Fruit fly (Drosophila melanogaster) whole organism, embryonic: ENCODE measurements around the gene slpr.

Experiments used
- Aef1 ChIP-seq: fragments of 200-800 bp; sonication (Bioruptor generic); IDR thresholded peaks from 3 replicates; pipeline ENCODE4 v1.3.6; 2022; ENCODE audit warnings: missing biosample characterization, missing genetic modification characterization
- CG10366 ChIP-seq: fragments of 200-800 bp; sonication (Bioruptor generic); IDR thresholded peaks from 2 replicates; pipeline ENCODE4 v1.3.6; 2022; ENCODE audit warnings: missing biosample characterization, missing genetic modification characterization
- CG11504 ChIP-seq: fragments of 200-800 bp; sonication (Bioruptor generic); optimal IDR thresholded peaks from 3 replicates; lab custom pipeline; 2019; ENCODE audit warnings: missing biosample characterization, mild to moderate bottlenecking, missing genetic modification characterization, moderate library complexity
- CG11723 ChIP-seq: fragments of 200-800 bp; sonication (Bioruptor generic); optimal IDR thresholded peaks from 2 replicates; lab custom pipeline; 2017; ENCODE audit warnings: missing biosample characterization, mild to moderate bottlenecking, missing genetic modification characterization
- CG13296 ChIP-seq: fragments of 200-800 bp; sonication (Bioruptor generic); optimal IDR thresholded peaks from 3 replicates; lab custom pipeline; 2018; ENCODE audit warnings: missing biosample characterization, mild to moderate bottlenecking, missing genetic modification characterization
- CG15696 ChIP-seq: fragments of 200-800 bp; sonication (Bioruptor generic); optimal IDR thresholded peaks from 2 replicates; lab custom pipeline; 2019; ENCODE audit warnings: missing biosample characterization, mild to moderate bottlenecking, missing genetic modification characterization, moderate library complexity
- CG17359 ChIP-seq: fragments of 200-800 bp; sonication (Bioruptor generic); optimal IDR thresholded peaks from 3 replicates; lab custom pipeline; 2018; ENCODE audit warnings: missing biosample characterization, mild to moderate bottlenecking, missing genetic modification characterization, moderate library complexity
- CG1792 ChIP-seq: fragments of 200-800 bp; sonication (Bioruptor generic); optimal IDR thresholded peaks from 2 replicates; lab custom pipeline; 2016; ENCODE audit warnings: missing biosample characterization, missing genetic modification characterization
- CG18476 ChIP-seq: fragments of 200-800 bp; sonication (Bioruptor generic); optimal IDR thresholded peaks from 2 replicates; lab custom pipeline; 2016; ENCODE audit warnings: missing biosample characterization, mild to moderate bottlenecking, missing genetic modification characterization
- CG2199 ChIP-seq: fragments of 200-800 bp; sonication (Bioruptor generic); IDR thresholded peaks from 3 replicates; pipeline ENCODE4 v1.3.6; 2022; ENCODE audit warnings: missing biosample characterization, missing genetic modification characterization
- CG2889 ChIP-seq: fragments of 200-800 bp; sonication (Bioruptor generic); IDR thresholded peaks from 3 replicates; pipeline ENCODE4 v1.3.6; 2022; ENCODE audit warnings: missing biosample characterization, missing genetic modification characterization
- CG30020 ChIP-seq: fragments of 200-800 bp; optimal IDR thresholded peaks from 2 replicates; lab custom pipeline; 2019; ENCODE audit warnings: missing biosample characterization, mild to moderate bottlenecking, missing genetic modification characterization, moderate library complexity
- CG31388 ChIP-seq: fragments of 200-800 bp; sonication (Bioruptor generic); optimal IDR thresholded peaks from 2 replicates; lab custom pipeline; 2016; ENCODE audit warnings: missing biosample characterization, missing genetic modification characterization
- CG32772 ChIP-seq: fragments of 200-800 bp; sonication (Bioruptor generic); IDR thresholded peaks from 2 replicates; pipeline ENCODE4 v1.3.6; 2022; ENCODE audit warnings: missing biosample characterization, missing genetic modification characterization
- CG4730 ChIP-seq: fragments of 200-800 bp; sonication (Bioruptor generic); IDR thresholded peaks from 2 replicates; pipeline ENCODE4 v1.3.6; 2022; ENCODE audit warnings: missing biosample characterization, missing genetic modification characterization
- CG6254 ChIP-seq: fragments of 200-800 bp; sonication (Bioruptor generic); optimal IDR thresholded peaks from 3 replicates; lab custom pipeline; 2017; ENCODE audit warnings: mild to moderate bottlenecking, missing biosample characterization, missing genetic modification reagents, missing genetic modification characterization
- CG6689 ChIP-seq: fragments of 200-800 bp; sonication (Bioruptor generic); IDR thresholded peaks from 2 replicates; pipeline ENCODE4 v1.3.6; 2022; ENCODE audit warnings: missing biosample characterization, missing genetic modification characterization
- CG7745 ChIP-seq: fragments of 200-800 bp; sonication (Bioruptor generic); optimal IDR thresholded peaks from 2 replicates; lab custom pipeline; 2018; ENCODE audit warnings: missing biosample characterization, mild to moderate bottlenecking, missing genetic modification characterization, moderate library complexity
- CG8290 ChIP-seq, 3 experiments: fragments of 200-800 bp; sonication (Bioruptor generic); optimal IDR thresholded peaks; 2 replicates each; lab custom pipeline; 2016 to 2019; ENCODE audit warnings: missing biosample characterization in 3 of 3, missing genetic modification characterization in 3 of 3, mild to moderate bottlenecking in 2 of 3, moderate library complexity in 1 of 3
- CG8924 ChIP-seq: fragments of 200-800 bp; optimal IDR thresholded peaks from 3 replicates; lab custom pipeline; 2019; ENCODE audit warnings: missing biosample characterization, mild to moderate bottlenecking, missing genetic modification characterization, moderate library complexity
- CG8944 ChIP-seq: fragments of 200-800 bp; sonication (Bioruptor generic); optimal IDR thresholded peaks from 3 replicates; lab custom pipeline; 2016; ENCODE audit warnings: missing biosample characterization, missing genetic modification characterization
- CG9215 ChIP-seq: fragments of 200-800 bp; sonication (Bioruptor generic); IDR thresholded peaks from 2 replicates; pipeline ENCODE4 v1.3.6; 2022; ENCODE audit warnings: missing biosample characterization, missing genetic modification characterization
- CG9437 ChIP-seq: fragments of 200-800 bp; sonication (Bioruptor generic); optimal IDR thresholded peaks from 2 replicates; lab custom pipeline; 2018; ENCODE audit warnings: missing biosample characterization, mild to moderate bottlenecking, missing genetic modification characterization
- Dad ChIP-seq: fragments of 200-800 bp; sonication (Bioruptor generic); optimal IDR thresholded peaks from 3 replicates; lab custom pipeline; 2016; ENCODE audit warnings: missing biosample characterization, missing genetic modification characterization
- Deaf1 ChIP-seq: fragments of 200-800 bp; optimal IDR thresholded peaks from 3 replicates; lab custom pipeline; 2019; ENCODE audit warnings: missing biosample characterization, mild to moderate bottlenecking, missing genetic modification characterization, moderate library complexity
- Dek ChIP-seq: fragments of 200-800 bp; sonication (Bioruptor generic); optimal IDR thresholded peaks from 3 replicates; lab custom pipeline; 2019; ENCODE audit warnings: missing biosample characterization, mild to moderate bottlenecking, missing genetic modification characterization, moderate library complexity
- Eip74EF ChIP-seq, 2 experiments: fragments of 200-800 bp in 1 of 2; fragments of >200 bp in 1 of 2; sonication (Bioruptor generic) in 1 of 2; optimal IDR thresholded peaks; 2 replicates each; lab custom pipeline; 2017 to 2019; ENCODE audit warnings: missing biosample characterization in 2 of 2, missing genetic modification characterization in 2 of 2, mild to moderate bottlenecking in 1 of 2, moderate library complexity in 1 of 2
- HHEX ChIP-seq: fragments of 200-800 bp; sonication (Bioruptor generic); optimal IDR thresholded peaks from 3 replicates; lab custom pipeline; 2017; ENCODE audit warnings: missing biosample characterization, mild to moderate bottlenecking, missing genetic modification characterization, missing genetic modification reagents
- Hmr ChIP-seq: fragments of 200-800 bp; sonication (Bioruptor generic); optimal IDR thresholded peaks from 3 replicates; lab custom pipeline; 2017; ENCODE audit warnings: mild to moderate bottlenecking, missing biosample characterization, missing genetic modification reagents, missing genetic modification characterization
- Hr39 ChIP-seq: fragments of >200 bp; optimal IDR thresholded peaks from 2 replicates; lab custom pipeline; 2017
- Max ChIP-seq: fragments of 200-800 bp; sonication (Bioruptor generic); optimal IDR thresholded peaks from 2 replicates; lab custom pipeline; 2016; ENCODE audit warnings: missing biosample characterization, mild to moderate bottlenecking, missing genetic modification characterization
- Neu2 ChIP-seq: fragments of 200-800 bp; sonication (Bioruptor generic); optimal IDR thresholded peaks from 3 replicates; lab custom pipeline; 2016; ENCODE audit warnings: missing biosample characterization, missing genetic modification characterization, borderline replicate concordance
- Oli ChIP-seq: fragments of 200-800 bp; sonication (Bioruptor generic); optimal IDR thresholded peaks from 2 replicates; lab custom pipeline; 2018; ENCODE audit warnings: missing biosample characterization, mild to moderate bottlenecking, missing genetic modification characterization, moderate library complexity
- PHDP ChIP-seq: fragments of 200-800 bp; sonication (Bioruptor generic); optimal IDR thresholded peaks from 3 replicates; lab custom pipeline; 2018; ENCODE audit warnings: missing biosample characterization, mild to moderate bottlenecking, missing genetic modification characterization, moderate library complexity
- Taf1 ChIP-seq: fragments of 200-800 bp; sonication (Bioruptor generic); IDR thresholded peaks from 2 replicates; pipeline ENCODE4 v1.3.6; 2022; ENCODE audit warnings: missing biosample characterization, missing genetic modification characterization
- dpn ChIP-seq, 2 experiments: fragments of 200-800 bp; sonication (Bioruptor generic); optimal IDR thresholded peaks; 3 replicates each; lab custom pipeline; 2016; ENCODE audit warnings: missing biosample characterization in 2 of 2, missing genetic modification characterization in 2 of 2
- gem ChIP-seq: fragments of 200-800 bp; sonication (Bioruptor generic); optimal IDR thresholded peaks from 2 replicates; lab custom pipeline; 2019; ENCODE audit warnings: missing biosample characterization, mild to moderate bottlenecking, missing genetic modification characterization, moderate library complexity
- gsb-n ChIP-seq: fragments of 200-800 bp; sonication (Bioruptor generic); optimal IDR thresholded peaks from 3 replicates; lab custom pipeline; 2018; ENCODE audit warnings: missing biosample characterization, mild to moderate bottlenecking, missing genetic modification characterization
- kay ChIP-seq: fragments of 200-800 bp; sonication (Bioruptor generic); optimal IDR thresholded peaks from 2 replicates; lab custom pipeline; 2016; ENCODE audit warnings: missing biosample characterization, missing genetic modification characterization
- lilli ChIP-seq: fragments of 200-800 bp; sonication (Bioruptor generic); optimal IDR thresholded peaks from 3 replicates; lab custom pipeline; 2016; ENCODE audit warnings: missing biosample characterization, missing genetic modification characterization
- lmd ChIP-seq: fragments of 200-800 bp; sonication (Bioruptor generic); IDR thresholded peaks from 2 replicates; pipeline ENCODE4 v1.3.6; 2022; ENCODE audit warnings: missing biosample characterization, missing genetic modification characterization
- nau ChIP-seq: fragments of 200-800 bp; sonication (Bioruptor generic); optimal IDR thresholded peaks from 3 replicates; lab custom pipeline; 2017; ENCODE audit warnings: missing biosample characterization, mild to moderate bottlenecking, missing genetic modification characterization, missing genetic modification reagents
- onecut ChIP-seq: fragments of 200-800 bp; sonication (Bioruptor generic); IDR thresholded peaks from 2 replicates; pipeline ENCODE4 v1.3.6; 2022; ENCODE audit warnings: missing biosample characterization, missing genetic modification characterization
- repo ChIP-seq: fragments of 200-800 bp; sonication (Bioruptor generic); optimal IDR thresholded peaks from 2 replicates; lab custom pipeline; 2016; ENCODE audit warnings: missing biosample characterization, missing genetic modification characterization
- shn ChIP-seq: fragments of 200-800 bp; sonication (Bioruptor generic); optimal IDR thresholded peaks from 3 replicates; lab custom pipeline; 2016; ENCODE audit warnings: missing biosample characterization, missing genetic modification characterization
- slp2 ChIP-seq: fragments of 200-800 bp; sonication (Bioruptor generic); optimal IDR thresholded peaks from 2 replicates; lab custom pipeline; 2016; ENCODE audit warnings: missing biosample characterization, missing genetic modification characterization
- stc ChIP-seq: fragments of 200-800 bp; sonication (Bioruptor generic); IDR thresholded peaks from 2 replicates; pipeline ENCODE4 v1.3.6; 2022; ENCODE audit warnings: missing biosample characterization, missing genetic modification characterization
- tin ChIP-seq: fragments of 200-800 bp; sonication (Bioruptor generic); optimal IDR thresholded peaks from 3 replicates; lab custom pipeline; 2016; ENCODE audit warnings: missing biosample characterization, missing genetic modification characterization
- wor ChIP-seq: fragments of 200-800 bp; sonication (Bioruptor generic); IDR thresholded peaks from 2 replicates; pipeline ENCODE4 v1.3.6; 2022; ENCODE audit warnings: missing biosample characterization, missing genetic modification characterization
- zfh1 ChIP-seq: fragments of 200-800 bp; sonication (Bioruptor generic); IDR thresholded peaks from 3 replicates; pipeline ENCODE4 v1.3.6; 2022; ENCODE audit warnings: missing biosample characterization, missing genetic modification characterization

slpr gene

dm6 chrX:8125224-8125649 is 51.7 kb downstream of the slpr start (continued):
- peak in 1 of 2 experiments; percentile 69 for TF ChIP-seq Eip74EF (GFP tag; optimal IDR thresholded peaks at IDR 0.05; lab: Kevin White, UChicago)
- no peak for TF ChIP-seq CG18476
- TF ChIP-seq CG8290 (GFP tag; optimal IDR thresholded peaks at IDR 0.05; lab: Kevin White, UChicago), result no peak
- TF ChIP-seq CG8290 (tag; optimal IDR thresholded peaks at IDR 0.05; lab: Kevin White, UChicago), result no peak
- TF ChIP-seq Dad (GFP tag; lab: Kevin White, UChicago), result no peak
- TF ChIP-seq shn (GFP tag; lab: Kevin White, UChicago), result no peak
- peak; percentile 75 for TF ChIP-seq gem (tag; lab: Kevin White, UChicago)
- TF ChIP-seq CG13296 (GFP tag; lab: Kevin White, UChicago), result peak; percentile 28
- TF ChIP-seq CG15696 (tag; lab: Kevin White, UChicago), result peak; percentile 29
- peak; percentile 64 for TF ChIP-seq CG9437 (GFP tag; lab: Kevin White, UChicago)
- peak; percentile 18 for TF ChIP-seq CG30020 (tag; lab: Kevin White, UChicago)
- TF ChIP-seq dpn (GFP tag; optimal IDR thresholded peaks at IDR 0.05; lab: Kevin White, UChicago), result peak in 1 of 2 experiments; percentile 32
- TF ChIP-seq gsb-n, result peak; percentile 63
- TF ChIP-seq tin (GFP tag; lab: Kevin White, UChicago), result peak; percentile 49
- TF ChIP-seq stc (GFP tag; lab: Robert Waterston, UW), result peak; percentile 54; the same call in 1 of the 2 replicates
- TF ChIP-seq CG9215 (GFP tag; lab: Robert Waterston, UW), result no peak
- TF ChIP-seq HHEX, result peak; percentile 26
- TF ChIP-seq CG8944 (GFP tag; lab: Kevin White, UChicago), result no peak
- TF ChIP-seq onecut (GFP tag; lab: Robert Waterston, UW), result 0 out of 2 replicates have a peak, but pooled peaks have one; percentile 18
- peak; percentile 58 for TF ChIP-seq CG8924 (tag; lab: Kevin White, UChicago)
- TF ChIP-seq Max (GFP tag; lab: Kevin White, UChicago), result peak; percentile 8
- peak; percentile 59 for TF ChIP-seq CG6254 (GFP tag; lab: Kevin White, UChicago)
- peak; percentile 6; the same call in 1 of the 2 replicates for TF ChIP-seq CG4730
- no peak for TF ChIP-seq kay (GFP tag; lab: Kevin White, UChicago)
- no peak for TF ChIP-seq lilli
- TF ChIP-seq nau (GFP tag; lab: Kevin White, UChicago), result no peak
- TF ChIP-seq wor, result no peak
- TF ChIP-seq CG31388 (GFP tag; lab: Kevin White, UChicago), result no peak
- TF ChIP-seq slp2 (GFP tag; lab: Kevin White, UChicago), result no peak
- TF ChIP-seq CG32772 (GFP tag; lab: Robert Waterston, UW), result 0 out of 2 replicates have a peak, but pooled peaks have one; percentile 32
- TF ChIP-seq Hmr, result peak; percentile 3
- TF ChIP-seq CG1792, result no peak
- no peak for TF ChIP-seq Hr39 (lab: Kevin White, UChicago)
- TF ChIP-seq Taf1, result no peak
- TF ChIP-seq CG11723 (GFP tag; lab: Kevin White, UChicago), result peak; percentile 13
- TF ChIP-seq lmd, result peak; percentile 45; the same call in 1 of the 2 replicates
- no peak for TF ChIP-seq CG2889 (GFP tag; lab: Robert Waterston, UW)
- TF ChIP-seq zfh1 (GFP tag; lab: Robert Waterston, UW), result 0 out of 3 replicates have a peak, but pooled peaks have one; percentile 46
- no peak for TF ChIP-seq CG7745 (tag; lab: Kevin White, UChicago)
- TF ChIP-seq Aef1 (GFP tag; lab: Robert Waterston, UW), result peak; percentile 24; the same call in 1 of the 3 replicates
- no peak for TF ChIP-seq CG2199 (GFP tag; lab: Robert Waterston, UW)
- no peak for TF ChIP-seq Deaf1 (tag; lab: Kevin White, UChicago)
- peak; percentile 40 for TF ChIP-seq PHDP
- TF ChIP-seq CG17359 (tag; lab: Kevin White, UChicago), result peak; percentile 65
- no peak for TF ChIP-seq Dek
- peak; percentile 60 for TF ChIP-seq CG6689 (GFP tag; lab: Robert Waterston, UW)
- TF ChIP-seq CG10366 (GFP tag; lab: Robert Waterston, UW), result peak; percentile 19; the same call in 1 of the 2 replicates
- peak; percentile 82 for TF ChIP-seq CG11504 (tag; lab: Kevin White, UChicago)
- TF ChIP-seq Neu2 (GFP tag; lab: Kevin White, UChicago), result no peak
- TF ChIP-seq repo (GFP tag; lab: Kevin White, UChicago), result no peak
- peak; percentile 74 for TF ChIP-seq Oli (tag; lab: Kevin White, UChicago)
